Worm (Caenorhabditis elegans) whole organism, L4 larva: Measurements from ENCODE around the gene lido-16.

ENCODE experiments used
- nhr-48 ChIP-seq: sonication (generic microtip); optimal IDR thresholded peaks from 2 replicates; lab custom pipeline; 2016; ENCODE audit warnings: mild to moderate bottlenecking, missing genetic modification characterization, missing compliant biosample characterization
- ztf-11 ChIP-seq: fragments of 150-350 bp; optimal IDR thresholded peaks from 2 replicates; lab custom pipeline; 2014; ENCODE audit warnings: missing biosample characterization, missing genetic modification characterization

ce11 chrII:6484876-6485526 is at the start of gene lido-16, which contains the start of gene plpp-1.2:
- TF ChIP-seq nhr-48 (tag; lab: Kevin White, UChicago) (no peak), ztf-11 (tag; lab: Kevin White, UChicago) (no peak)
